Fruit fly (Drosophila melanogaster) whole organism, embryonic: Measurements from ENCODE around the gene grass.

Experiments
- Bgb ChIP-seq: fragments of 200-800 bp; sonication (Bioruptor generic); IDR thresholded peaks from 2 replicates; pipeline ENCODE4 v1.3.6; 2022; ENCODE audit warnings: missing biosample characterization, missing genetic modification characterization; ENCODE audit not compliant: partially characterized antibody
- CG10565 ChIP-seq: fragments of 200-800 bp; sonication (Bioruptor generic); optimal IDR thresholded peaks from 3 replicates; lab custom pipeline; 2016; ENCODE audit warnings: missing biosample characterization, mild to moderate bottlenecking, missing genetic modification characterization
- CG10654 ChIP-seq: fragments of 200-800 bp; sonication (Bioruptor generic); optimal IDR thresholded peaks from 2 replicates; lab custom pipeline; 2016; ENCODE audit warnings: missing biosample characterization, missing genetic modification characterization
- CG11093 ChIP-seq: fragments of 200-800 bp; sonication (Bioruptor generic); IDR thresholded peaks from 3 replicates; pipeline ENCODE4 v1.3.6; 2022; ENCODE audit warnings: missing biosample characterization, missing genetic modification characterization
- CG12744 ChIP-seq: fragments of 200-800 bp; sonication (Bioruptor generic); optimal IDR thresholded peaks from 2 replicates; lab custom pipeline; 2016; ENCODE audit warnings: missing biosample characterization, missing genetic modification characterization
- CG14710 ChIP-seq: fragments of 200-800 bp; sonication (Bioruptor generic); optimal IDR thresholded peaks from 3 replicates; lab custom pipeline; 2019; ENCODE audit warnings: missing biosample characterization, mild to moderate bottlenecking, missing genetic modification characterization, moderate library complexity
- CG17829 ChIP-seq: fragments of 200-800 bp; optimal IDR thresholded peaks from 2 replicates; lab custom pipeline; 2019; ENCODE audit warnings: missing biosample characterization, mild to moderate bottlenecking, missing genetic modification characterization, moderate library complexity
- CG2889 ChIP-seq: fragments of 200-800 bp; sonication (Bioruptor generic); IDR thresholded peaks from 3 replicates; pipeline ENCODE4 v1.3.6; 2022; ENCODE audit warnings: missing biosample characterization, missing genetic modification characterization
- CG4820 ChIP-seq: fragments of 200-800 bp; sonication (Bioruptor generic); optimal IDR thresholded peaks from 3 replicates; lab custom pipeline; 2016; ENCODE audit warnings: missing biosample characterization, missing genetic modification characterization
- CG5953 ChIP-seq: fragments of 200-800 bp; sonication (Bioruptor generic); IDR thresholded peaks from 2 replicates; pipeline ENCODE4 v1.3.6; 2022; ENCODE audit warnings: missing biosample characterization, missing genetic modification characterization
- CG6654 ChIP-seq: fragments of 200-800 bp; sonication (Bioruptor generic); optimal IDR thresholded peaks from 2 replicates; lab custom pipeline; 2017; ENCODE audit warnings: missing biosample characterization, mild to moderate bottlenecking, missing genetic modification characterization
- CG8944 ChIP-seq: fragments of 200-800 bp; sonication (Bioruptor generic); optimal IDR thresholded peaks from 3 replicates; lab custom pipeline; 2016; ENCODE audit warnings: missing biosample characterization, missing genetic modification characterization
- Deaf1 ChIP-seq: fragments of 200-800 bp; optimal IDR thresholded peaks from 3 replicates; lab custom pipeline; 2019; ENCODE audit warnings: missing biosample characterization, mild to moderate bottlenecking, missing genetic modification characterization, moderate library complexity
- Dp ChIP-seq: fragments of 200-800 bp; sonication (Bioruptor generic); optimal IDR thresholded peaks from 2 replicates; lab custom pipeline; 2018; ENCODE audit warnings: missing biosample characterization, mild to moderate bottlenecking, missing genetic modification characterization, moderate library complexity
- Ets65A ChIP-seq: fragments of 200-800 bp; sonication (Bioruptor generic); peaks from one replicate; lab custom pipeline; 2016; ENCODE audit warnings: missing biosample characterization, missing genetic modification characterization
- Gsc ChIP-seq: fragments of 200-800 bp; sonication (Bioruptor generic); IDR thresholded peaks from 2 replicates; pipeline ENCODE4 v1.3.6; 2022; ENCODE audit warnings: missing biosample characterization, missing genetic modification characterization
- Hr3 ChIP-seq: fragments of 200-800 bp; sonication (Bioruptor generic); optimal IDR thresholded peaks from 3 replicates; lab custom pipeline; 2016; ENCODE audit warnings: missing biosample characterization, missing genetic modification characterization
- Hsf ChIP-seq: fragments of 200-800 bp; sonication (Bioruptor generic); optimal IDR thresholded peaks from 3 replicates; lab custom pipeline; 2016; ENCODE audit warnings: missing biosample characterization, missing genetic modification characterization
- MBD-R2 ChIP-seq: fragments of 200-800 bp; sonication (Bioruptor generic); IDR thresholded peaks from 2 replicates; pipeline ENCODE4 v1.3.6; 2022; ENCODE audit warnings: missing biosample characterization, missing genetic modification characterization
- MTF-1 ChIP-seq: fragments of 200-800 bp; sonication (Bioruptor generic); optimal IDR thresholded peaks from 2 replicates; lab custom pipeline; 2018; ENCODE audit warnings: missing biosample characterization, mild to moderate bottlenecking, missing genetic modification characterization, borderline replicate concordance
- Mes4 ChIP-seq: fragments of 200-800 bp; sonication (Bioruptor generic); optimal IDR thresholded peaks from 2 replicates; lab custom pipeline; 2016; ENCODE audit warnings: missing biosample characterization, missing genetic modification characterization
- Nf-YB ChIP-seq: fragments of 200-800 bp; sonication (Bioruptor generic); optimal IDR thresholded peaks from 3 replicates; lab custom pipeline; 2019; ENCODE audit warnings: missing biosample characterization, mild to moderate bottlenecking, missing genetic modification characterization, moderate library complexity
- Pdp1 ChIP-seq, 2 experiments: fragments of 200-800 bp; sonication (Bioruptor generic); optimal IDR thresholded peaks; 3 replicates each; lab custom pipeline; 2016; ENCODE audit warnings: missing biosample characterization in 2 of 2, missing genetic modification characterization in 2 of 2, mild to moderate bottlenecking in 1 of 2, moderate library complexity in 1 of 2
- Ptx1 ChIP-seq: fragments of 200-800 bp; sonication (Bioruptor generic); IDR thresholded peaks from 2 replicates; pipeline ENCODE4 v1.3.6; 2022; ENCODE audit warnings: missing biosample characterization, missing genetic modification characterization
- Side ChIP-seq: fragments of 200-800 bp; sonication (Bioruptor generic); optimal IDR thresholded peaks from 2 replicates; lab custom pipeline; 2016; ENCODE audit warnings: missing biosample characterization, missing genetic modification characterization
- Tbp ChIP-seq: fragments of >200 bp; optimal IDR thresholded peaks from 2 replicates; lab custom pipeline; 2018; ENCODE audit warnings: missing biosample characterization, missing genetic modification characterization
- Xbp1 ChIP-seq: fragments of 200-800 bp; sonication (Bioruptor generic); optimal IDR thresholded peaks from 3 replicates; lab custom pipeline; 2016; ENCODE audit warnings: missing biosample characterization, mild to moderate bottlenecking, missing genetic modification characterization
- caup ChIP-seq: fragments of 200-800 bp; sonication (Bioruptor generic); optimal IDR thresholded peaks from 3 replicates; lab custom pipeline; 2017; ENCODE audit warnings: missing biosample characterization, mild to moderate bottlenecking, missing genetic modification characterization, moderate library complexity; ENCODE audit not compliant: severe bottlenecking
- dysf ChIP-seq: fragments of 200-800 bp; sonication (Bioruptor generic); IDR thresholded peaks from 3 replicates; pipeline ENCODE4 v1.3.6; 2022; ENCODE audit warnings: missing biosample characterization, missing genetic modification characterization
- esg ChIP-seq: fragments of 200-800 bp; sonication (Bioruptor generic); conservative IDR thresholded peaks from 2 replicates; pipeline ENCODE4 v1.3.6; 2022; ENCODE audit warnings: missing biosample characterization, missing genetic modification characterization
- ham ChIP-seq: fragments of 200-800 bp; sonication (Bioruptor generic); IDR thresholded peaks from 2 replicates; pipeline ENCODE4 v1.3.6; 2022; ENCODE audit warnings: missing biosample characterization, missing genetic modification characterization
- hb ChIP-seq: fragments of 200-800 bp; sonication (Bioruptor generic); IDR thresholded peaks from 3 replicates; pipeline ENCODE4 v1.3.6; 2022; ENCODE audit warnings: missing biosample characterization, missing genetic modification characterization; ENCODE audit not compliant: partially characterized antibody
- her ChIP-seq: fragments of 200-800 bp; sonication (Bioruptor generic); optimal IDR thresholded peaks from 2 replicates; lab custom pipeline; 2016; ENCODE audit warnings: missing biosample characterization, missing genetic modification characterization
- mld ChIP-seq: fragments of 200-800 bp; sonication (Bioruptor generic); IDR thresholded peaks from 3 replicates; pipeline ENCODE4 v1.3.6; 2022; ENCODE audit warnings: missing biosample characterization, missing genetic modification characterization; ENCODE audit not compliant: partially characterized antibody
- nom ChIP-seq: fragments of 200-800 bp; sonication (Bioruptor generic); optimal IDR thresholded peaks from 2 replicates; lab custom pipeline; 2017; ENCODE audit warnings: missing biosample characterization, missing genetic modification characterization, mild to moderate bottlenecking, moderate library complexity, missing genetic modification reagents
- oc ChIP-seq: fragments of 200-800 bp; sonication (Bioruptor generic); optimal IDR thresholded peaks from 2 replicates; lab custom pipeline; 2018; ENCODE audit warnings: missing biosample characterization, mild to moderate bottlenecking, missing genetic modification characterization, moderate library complexity
- pzg ChIP-seq: fragments of 200-800 bp; sonication (Bioruptor generic); optimal IDR thresholded peaks from 3 replicates; lab custom pipeline; 2018; ENCODE audit warnings: missing biosample characterization, mild to moderate bottlenecking, missing genetic modification characterization, moderate library complexity
- seq ChIP-seq: fragments of 200-800 bp; sonication (Bioruptor generic); IDR thresholded peaks from 2 replicates; pipeline ENCODE4 v1.3.6; 2022; ENCODE audit warnings: missing biosample characterization, missing genetic modification characterization
- sob ChIP-seq: fragments of 200-800 bp; sonication (Bioruptor generic); IDR thresholded peaks from 2 replicates; pipeline ENCODE4 v1.3.6; 2022; ENCODE audit warnings: missing biosample characterization, missing genetic modification characterization
- sr ChIP-seq: fragments of 200-800 bp; sonication (Bioruptor generic); IDR thresholded peaks from 3 replicates; pipeline ENCODE4 v1.3.6; 2022; ENCODE audit warnings: missing biosample characterization, missing genetic modification characterization
- trem ChIP-seq: fragments of 200-800 bp; optimal IDR thresholded peaks from 3 replicates; lab custom pipeline; 2019; ENCODE audit warnings: missing biosample characterization, mild to moderate bottlenecking, missing genetic modification characterization, moderate library complexity
- zen2 ChIP-seq: fragments of 200-800 bp; sonication (Bioruptor generic); IDR thresholded peaks from 3 replicates; pipeline ENCODE4 v1.3.6; 2022; ENCODE audit warnings: missing biosample characterization, missing genetic modification characterization; ENCODE audit not compliant: partially characterized antibody

grass gene

DNA sequence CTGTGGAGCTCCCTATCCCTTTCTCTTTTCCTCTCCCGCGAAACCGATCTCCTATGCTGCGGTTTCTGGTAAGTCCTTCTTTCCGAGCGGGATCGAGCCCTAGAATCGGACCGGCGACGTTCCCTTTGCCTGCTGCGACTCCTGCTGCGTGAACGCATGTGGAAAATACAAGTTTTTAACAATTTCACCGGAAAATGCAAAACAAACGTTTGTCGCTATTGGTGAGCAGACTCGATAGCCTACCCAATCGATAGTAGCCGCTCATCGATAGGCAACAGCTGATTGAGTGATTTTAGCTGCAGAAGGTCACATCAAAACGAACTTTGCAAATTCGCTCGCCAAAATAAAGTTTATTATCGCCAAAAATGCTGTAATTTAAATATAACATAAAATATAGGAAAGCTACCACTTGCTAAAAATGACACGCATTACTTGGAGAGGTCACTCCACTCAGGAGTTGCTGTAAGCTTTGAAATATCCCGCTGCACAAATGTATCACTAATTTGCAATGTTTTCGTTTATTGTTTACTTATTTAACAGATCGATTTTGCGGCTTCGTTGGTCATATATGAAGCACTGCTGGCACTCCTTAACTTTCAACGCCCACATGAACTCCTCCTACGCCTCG lies 41.2 kb upstream of the grass start, which contains the start of the genes CG6066 and CG5880 (continued):
- TF ChIP-seq hb (GFP tag; lab: Robert Waterston, UW) (peak; percentile 74; the same call in 1 of the 3 replicates), zen2 (GFP tag; lab: Robert Waterston, UW) (peak; percentile 73; the same call in 2 of the 3 replicates), mld (GFP tag; lab: Robert Waterston, UW) (peak; percentile 61; the same call in 1 of the 3 replicates), Bgb (peak; percentile 85), Nf-YB (peak; percentile 6), CG17829 (peak; percentile 6), pzg (GFP tag; lab: Kevin White, UChicago) (peak; percentile 66), Tbp (GFP tag; lab: Kevin White, UChicago) (no peak), MBD-R2 (peak; percentile 97), CG14710 (tag; lab: Kevin White, UChicago) (peak; percentile 14)

DNA sequence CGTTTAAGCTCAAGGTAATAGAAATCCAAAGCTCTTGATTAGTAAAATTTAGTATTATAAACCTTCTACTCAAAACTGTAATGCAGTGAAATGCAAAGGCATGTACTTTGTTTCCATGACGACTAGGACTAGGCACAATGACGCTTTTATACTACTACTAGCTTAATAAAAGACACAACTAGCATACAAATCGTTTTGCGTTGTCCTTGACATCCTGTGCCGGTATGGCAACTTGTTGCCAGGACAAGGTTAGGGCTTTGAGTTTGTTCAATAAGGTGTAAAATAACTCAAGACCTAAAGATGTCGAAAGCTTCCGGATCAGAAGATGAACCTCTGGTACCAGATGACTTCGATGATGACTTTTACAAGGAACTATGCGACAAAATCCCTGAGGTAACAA lies 39.4 kb upstream of the grass start, which contains the start of gene CG5882:
Gene CG5882, plus strand, starts transcription at position 301 of the 400 bp plus-strand sequence.
- no peak for TF ChIP-seq seq (GFP tag; lab: Robert Waterston, UW)
- no peak for TF ChIP-seq ham (GFP tag; lab: Robert Waterston, UW)
- no peak for TF ChIP-seq Hsf (GFP tag; lab: Kevin White, UChicago)
- no peak for TF ChIP-seq sr
- TF ChIP-seq MTF-1 (GFP tag; lab: Kevin White, UChicago), result no peak
- no peak for TF ChIP-seq Ets65A
- TF ChIP-seq CG10654 (GFP tag; lab: Kevin White, UChicago), result no peak
- no peak for TF ChIP-seq trem (tag; lab: Kevin White, UChicago)
- no peak for TF ChIP-seq sob (GFP tag; lab: Robert Waterston, UW)
- no peak for TF ChIP-seq CG11093 (GFP tag; lab: Robert Waterston, UW)
- TF ChIP-seq dysf (GFP tag; lab: Robert Waterston, UW), result no peak

DNA sequence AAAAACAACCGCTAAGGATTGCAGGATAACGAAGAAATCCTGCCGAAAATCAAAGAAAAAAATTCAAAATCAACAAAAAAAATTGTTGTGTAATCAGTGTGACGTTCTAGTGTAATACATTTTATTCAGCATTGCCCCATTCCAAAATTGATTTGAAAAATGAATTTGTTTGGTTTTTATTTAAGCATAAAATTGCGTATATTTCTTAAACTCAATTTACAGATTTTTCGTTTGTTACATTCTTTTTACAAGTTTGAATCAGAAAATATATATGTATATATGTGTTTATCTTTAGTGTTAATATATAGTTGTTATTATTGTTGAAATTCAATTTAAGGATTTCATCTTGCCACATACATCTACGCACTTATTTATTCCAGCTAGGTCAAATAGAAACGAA lies 33.2 kb upstream of the grass start, which contains the start of gene CG6059:
Gene CG6059, minus strand, starts transcription at position 101 of the 400 bp plus-strand sequence.
- TF ChIP-seq Hr3 (GFP tag; lab: Kevin White, UChicago) (no peak), Dp (GFP tag; lab: Kevin White, UChicago) (no peak), CG12744 (GFP tag; lab: Kevin White, UChicago) (no peak), CG5953 (GFP tag; lab: Robert Waterston, UW) (no peak)

dm6 chr3R:27128723-27129122 lies 29.0 kb upstream of the grass start:
- TF ChIP-seq CG2889, result no peak

dm6 chr3R:27129580-27130385 lies 28.0 kb upstream of the grass start:
- no peak for TF ChIP-seq CG4820 (GFP tag; lab: Kevin White, UChicago)
- peak; percentile 16 for TF ChIP-seq Xbp1 (GFP tag; lab: Kevin White, UChicago)
- no peak for TF ChIP-seq oc
- no peak for TF ChIP-seq Mes4 (GFP tag; lab: Kevin White, UChicago)
- TF ChIP-seq her, result no peak
- peak in 1 of 2 experiments; percentile 54 for TF ChIP-seq Pdp1 (GFP tag; optimal IDR thresholded peaks at IDR 0.05; lab: Kevin White, UChicago)
- TF ChIP-seq CG10565 (GFP tag; lab: Kevin White, UChicago), result no peak
- TF ChIP-seq caup (GFP tag; lab: Kevin White, UChicago), result peak; percentile 7
- TF ChIP-seq Side (GFP tag; lab: Kevin White, UChicago), result no peak
- no peak for TF ChIP-seq Deaf1 (tag; lab: Kevin White, UChicago)
- no peak for TF ChIP-seq CG8944 (GFP tag; lab: Kevin White, UChicago)
- peak; percentile 32; the same call in 1 of the 2 replicates for TF ChIP-seq Ptx1
- TF ChIP-seq nom (GFP tag; lab: Kevin White, UChicago), result no peak
- peak; percentile 35; the same call in 1 of the 2 replicates for TF ChIP-seq esg (GFP tag; lab: Robert Waterston, UW)
- TF ChIP-seq Gsc, result no peak
- TF ChIP-seq CG6654 (GFP tag; lab: Kevin White, UChicago), result no peak
